Worm (Caenorhabditis elegans) whole organism, midembryonic: ENCODE data around the gene twk-31.

Source experiments
- T22C8.4 ChIP-seq: fragments of 200-800 bp; sonication (Bioruptor generic); IDR thresholded peaks from 2 replicates; pipeline ENCODE4 v1.3.6; 2022; ENCODE audit warnings: missing genetic modification characterization, missing compliant biosample characterization
- cog-1 ChIP-seq: sonication (generic microtip); optimal IDR thresholded peaks from 2 replicates; lab custom pipeline; 2016; ENCODE audit warnings: missing genetic modification characterization, missing compliant biosample characterization
- med-1 ChIP-seq: sonication (generic microtip); optimal IDR thresholded peaks from 2 replicates; lab custom pipeline; 2017; ENCODE audit warnings: missing genetic modification characterization, mild to moderate bottlenecking, missing compliant biosample characterization, antibody characterized with exemption, missing genetic modification reagents; ENCODE audit not compliant: insufficient read depth
- ref-1 ChIP-seq: fragments of 200-800 bp; sonication (Bioruptor generic); conservative IDR thresholded peaks from 2 replicates; pipeline ENCODE4 v1.3.6; 2022; ENCODE audit warnings: missing genetic modification reagents, missing genetic modification characterization, missing compliant biosample characterization
- tab-1 ChIP-seq: fragments of 200-800 bp; sonication (Bioruptor generic); IDR thresholded peaks from 2 replicates; pipeline ENCODE4 v1.3.6; 2022; ENCODE audit warnings: missing genetic modification characterization, missing compliant biosample characterization
- ztf-23 ChIP-seq: fragments of 200-800 bp; sonication (Bioruptor generic); IDR thresholded peaks from 2 replicates; pipeline ENCODE4 v1.3.6; 2022; ENCODE audit warnings: missing genetic modification reagents, missing genetic modification characterization, missing compliant biosample characterization
- ztf-29 ChIP-seq: fragments of 200-800 bp; sonication (Bioruptor generic); IDR thresholded peaks from 2 replicates; pipeline ENCODE4 v1.3.6; 2022; ENCODE audit warnings: missing genetic modification reagents, missing genetic modification characterization, missing compliant biosample characterization

ce11 chrIII:11377880-11378279, 32.6 kb upstream of the twk-31 start, which contains the start of gene dpy-18:
- no peak for TF ChIP-seq T22C8.4
- no peak for TF ChIP-seq tab-1
- TF ChIP-seq ztf-23 (GFP tag; lab: Robert Waterston, UW) = no peak
- no peak for TF ChIP-seq ztf-29 (GFP tag; lab: Robert Waterston, UW)
- TF ChIP-seq ref-1 (GFP tag; lab: Robert Waterston, UW) = no peak
- no peak for TF ChIP-seq cog-1 (tag; lab: Kevin White, UChicago)
- TF ChIP-seq med-1 (GFP tag; lab: Kevin White, UChicago) = no peak
